Worm (Caenorhabditis elegans) whole organism, young adult: ENCODE results near the gene F15G9.5.

Experiments used
- C06A6.2 ChIP-seq: fragments of 200-800 bp; sonication (Bioruptor generic); conservative IDR thresholded peaks from 2 replicates; pipeline ENCODE4 v1.3.6; 2022; ENCODE audit warnings: missing genetic modification characterization, missing compliant biosample characterization
- F10E7.11 ChIP-seq: sonication (generic microtip); optimal IDR thresholded peaks from 2 replicates; lab custom pipeline; 2017; ENCODE audit warnings: mild to moderate bottlenecking, missing genetic modification characterization, moderate library complexity, missing compliant biosample characterization
- F23B12.7 ChIP-seq: sonication (generic microtip); optimal IDR thresholded peaks from 2 replicates; lab custom pipeline; 2017; ENCODE audit warnings: missing genetic modification characterization, mild to moderate bottlenecking, missing compliant biosample characterization, antibody characterized with exemption, moderate library complexity; ENCODE audit not compliant: insufficient read depth
- F55B11.4 ChIP-seq: sonication (generic microtip); optimal IDR thresholded peaks from 2 replicates; lab custom pipeline; 2016; ENCODE audit warnings: missing compliant biosample characterization, missing genetic modification characterization, borderline replicate concordance; ENCODE audit not compliant: insufficient read depth
- T07F8.4 ChIP-seq: sonication (generic microtip); optimal IDR thresholded peaks from 2 replicates; lab custom pipeline; 2016; ENCODE audit warnings: mild to moderate bottlenecking, missing genetic modification characterization, moderate library complexity, missing compliant biosample characterization
- T26A5.8 ChIP-seq: sonication (generic microtip); optimal IDR thresholded peaks from 2 replicates; lab custom pipeline; 2016; ENCODE audit warnings: missing genetic modification characterization, missing compliant biosample characterization
- Y53F4B.3 ChIP-seq: fragments of 200-800 bp; sonication (Bioruptor generic); IDR thresholded peaks from 2 replicates; pipeline ENCODE4 v1.3.6; 2022; ENCODE audit warnings: missing genetic modification reagents, missing genetic modification characterization, missing compliant biosample characterization
- Y67H2A.10 ChIP-seq: fragments of 200-800 bp; sonication (Bioruptor generic); conservative IDR thresholded peaks from 2 replicates; pipeline ENCODE4 v1.3.6; 2022; ENCODE audit warnings: missing genetic modification reagents, missing genetic modification characterization, missing compliant biosample characterization
- Y79H2A.3 ChIP-seq: fragments of 200-800 bp; sonication (Bioruptor generic); conservative IDR thresholded peaks from 2 replicates; pipeline ENCODE4 v1.3.6; 2022; ENCODE audit warnings: missing genetic modification reagents, missing genetic modification characterization, missing compliant biosample characterization
- ama-1 ChIP-seq, 3 experiments: fragments of 150-350 bp in 1 of 3; sonication (generic microtip) in 2 of 3; optimal IDR thresholded peaks; 2 replicates each; lab custom pipeline; 2014 to 2018; ENCODE audit warnings: missing biosample characterization in 2 of 3, missing genetic modification characterization in 2 of 3, missing genetic modification reagents in 2 of 3
- aptf-2 ChIP-seq: fragments of 200-800 bp; sonication (Bioruptor generic); conservative IDR thresholded peaks from 2 replicates; pipeline ENCODE4 v1.3.6; 2022; ENCODE audit warnings: missing genetic modification reagents, missing genetic modification characterization, missing compliant biosample characterization
- atf-7 ChIP-seq: sonication (generic microtip); optimal IDR thresholded peaks from 2 replicates; lab custom pipeline; 2017; ENCODE audit warnings: mild to moderate bottlenecking, missing genetic modification characterization, missing compliant biosample characterization
- attf-3 ChIP-seq: fragments of 200-800 bp; sonication (Bioruptor generic); conservative IDR thresholded peaks from 2 replicates; pipeline ENCODE4 v1.3.6; 2022; ENCODE audit warnings: missing genetic modification reagents, missing genetic modification characterization, missing compliant biosample characterization
- attf-5 ChIP-seq: fragments of 200-800 bp; sonication (Bioruptor generic); optimal IDR thresholded peaks from 2 replicates; lab custom pipeline; 2018; ENCODE audit warnings: mild to moderate bottlenecking, missing genetic modification characterization, missing compliant biosample characterization
- cebp-1 ChIP-seq, 2 experiments: fragments of 200-800 bp in 1 of 2; sonication (Bioruptor generic) in 1 of 2; sonication (generic microtip) in 1 of 2; IDR thresholded peaks in 1 of 2; optimal IDR thresholded peaks in 1 of 2; 2 replicates each; pipeline versions ENCODE4 v1.3.6 to Lab custom; 2017 to 2022; ENCODE audit warnings: missing compliant biosample characterization in 2 of 2, missing genetic modification characterization in 2 of 2, mild to moderate bottlenecking in 1 of 2, missing genetic modification reagents in 1 of 2, moderate library complexity in 1 of 2
- ceh-100 ChIP-seq: fragments of 200-800 bp; sonication (Bioruptor generic); IDR thresholded peaks from 2 replicates; pipeline ENCODE4 v1.3.6; 2022; ENCODE audit warnings: missing genetic modification reagents, missing genetic modification characterization, missing compliant biosample characterization
- ceh-27 ChIP-seq: fragments of 200-800 bp; sonication (Bioruptor generic); optimal IDR thresholded peaks from 2 replicates; lab custom pipeline; 2018; ENCODE audit warnings: mild to moderate bottlenecking, missing genetic modification characterization, moderate library complexity, missing compliant biosample characterization
- efl-1 ChIP-seq: fragments of 150-350 bp; optimal IDR thresholded peaks from 2 replicates; lab custom pipeline; 2014; ENCODE audit warnings: missing biosample characterization, missing genetic modification reagents, missing genetic modification characterization
- egrh-3 ChIP-seq: fragments of 200-800 bp; sonication (Bioruptor generic); IDR thresholded peaks from 2 replicates; pipeline ENCODE4 v1.3.6; 2022; ENCODE audit warnings: missing genetic modification reagents, missing genetic modification characterization, missing compliant biosample characterization
- gei-17 ChIP-seq: fragments of 200-800 bp; sonication (Bioruptor generic); optimal IDR thresholded peaks from 2 replicates; lab custom pipeline; 2018; ENCODE audit warnings: mild to moderate bottlenecking, missing genetic modification characterization, missing compliant biosample characterization
- hrde-1 ChIP-seq: sonication (generic microtip); optimal IDR thresholded peaks from 2 replicates; lab custom pipeline; 2016; ENCODE audit warnings: missing genetic modification characterization, mild to moderate bottlenecking, missing compliant biosample characterization, moderate library complexity, missing genotype, missing genetic modification reagents, borderline replicate concordance
- let-607 ChIP-seq, 2 experiments: fragments of 200-800 bp in 1 of 2; sonication (Bioruptor generic) in 1 of 2; sonication (generic microtip) in 1 of 2; optimal IDR thresholded peaks; 2 replicates each; lab custom pipeline; 2016 to 2018; ENCODE audit warnings: mild to moderate bottlenecking in 2 of 2, missing compliant biosample characterization in 2 of 2, missing genetic modification characterization in 2 of 2, moderate library complexity in 2 of 2, missing genotype in 1 of 2
- lin-35 ChIP-seq, 3 experiments: fragments of 150-350 bp in 2 of 3; sonication (generic microtip) in 1 of 3; optimal IDR thresholded peaks; 2 replicates each; lab custom pipeline; 2014 to 2018; ENCODE audit warnings: missing biosample characterization in 3 of 3, missing genetic modification characterization in 3 of 3, missing genetic modification reagents in 3 of 3
- lin-54 ChIP-seq: fragments of 200-800 bp; sonication (Bioruptor generic); optimal IDR thresholded peaks from 2 replicates; lab custom pipeline; 2018; ENCODE audit warnings: mild to moderate bottlenecking, missing genetic modification characterization, missing compliant biosample characterization
- mxl-1 ChIP-seq: sonication (generic microtip); optimal IDR thresholded peaks from 2 replicates; lab custom pipeline; 2016; ENCODE audit warnings: missing genetic modification characterization, missing compliant biosample characterization
- nfyb-1 ChIP-seq: fragments of 200-800 bp; sonication (Bioruptor generic); IDR thresholded peaks from 2 replicates; pipeline ENCODE4 v1.3.6; 2022; ENCODE audit warnings: missing genetic modification reagents, missing genetic modification characterization, missing compliant biosample characterization
- nhr-179 ChIP-seq: sonication (generic microtip); optimal IDR thresholded peaks from 2 replicates; lab custom pipeline; 2016; ENCODE audit warnings: mild to moderate bottlenecking, missing genetic modification characterization, missing compliant biosample characterization
- nhr-80 ChIP-seq: sonication (generic microtip); optimal IDR thresholded peaks from 2 replicates; lab custom pipeline; 2016; ENCODE audit warnings: missing genetic modification characterization, missing compliant biosample characterization
- pbrm-1 ChIP-seq: fragments of 200-800 bp; sonication (Bioruptor generic); IDR thresholded peaks from 2 replicates; pipeline ENCODE4 v1.3.6; 2022; ENCODE audit warnings: missing genetic modification reagents, missing genetic modification characterization, missing compliant biosample characterization
- snpc-4 ChIP-seq, 5 experiments: fragments of 150-350 bp in 1 of 5; sonication (generic microtip) in 4 of 5; optimal IDR thresholded peaks; 2 replicates each; lab custom pipeline; 2014 to 2018; ENCODE audit warnings: missing genetic modification characterization in 5 of 5, missing biosample characterization in 3 of 5, antibody characterized with exemption in 2 of 5, mild to moderate bottlenecking in 2 of 5, missing compliant biosample characterization in 2 of 5, missing genotype in 2 of 5, moderate library complexity in 2 of 5, missing genetic modification reagents in 1 of 5
- xnd-1 ChIP-seq: sonication (generic microtip); optimal IDR thresholded peaks from 2 replicates; lab custom pipeline; 2016; ENCODE audit warnings: missing genotype, missing genetic modification reagents, missing genetic modification characterization, missing compliant biosample characterization
- zfh-2 ChIP-seq: fragments of 200-800 bp; sonication (Bioruptor generic); conservative IDR thresholded peaks from 2 replicates; pipeline ENCODE4 v1.3.6; 2022; ENCODE audit warnings: missing genetic modification reagents, missing genetic modification characterization, missing compliant biosample characterization

The F15G9.5 gene

DNA sequence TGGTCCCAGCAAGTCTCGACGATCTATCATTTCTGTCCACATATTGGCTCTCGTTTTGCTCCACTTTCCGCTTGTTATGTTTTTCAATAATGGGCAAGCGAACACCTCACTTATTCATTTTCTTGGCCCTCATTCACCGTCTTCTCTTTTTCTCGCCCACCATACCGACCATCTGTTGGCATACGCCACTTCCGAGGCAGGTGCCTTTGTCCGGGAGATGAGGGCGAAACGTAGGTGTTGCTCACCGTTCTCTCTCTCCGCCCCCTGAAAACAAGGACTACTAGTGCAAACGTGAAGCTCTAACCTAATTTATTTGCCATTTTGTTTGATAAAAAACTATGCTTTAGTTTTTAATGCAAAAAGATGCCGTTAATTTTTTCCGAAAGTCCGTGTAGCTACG, 40.0 kb downstream of the F15G9.5 start:
- TF ChIP-seq nhr-179 (tag; lab: Kevin White, UChicago) = no peak
- no peak for TF ChIP-seq C06A6.2 (GFP tag; lab: Robert Waterston, UW)
- TF ChIP-seq ama-1 (optimal IDR thresholded peaks at IDR 0.05; lab: Kevin White, UChicago) = no peak
- TF ChIP-seq ama-1 (GFP tag; optimal IDR thresholded peaks at IDR 0.05; lab: Kevin White, UChicago) = no peak
- no peak for TF ChIP-seq T07F8.4 (tag; lab: Kevin White, UChicago)
- TF ChIP-seq aptf-2 = no peak
- TF ChIP-seq pbrm-1 (GFP tag; lab: Robert Waterston, UW) = no peak
- no peak for TF ChIP-seq F10E7.11 (tag; lab: Kevin White, UChicago)
- no peak for TF ChIP-seq F55B11.4 (tag; lab: Kevin White, UChicago)
- TF ChIP-seq zfh-2 (GFP tag; lab: Robert Waterston, UW) = no peak
- TF ChIP-seq attf-5 (GFP tag; lab: Kevin White, UChicago) = no peak
- no peak for TF ChIP-seq lin-35 (GFP tag; optimal IDR thresholded peaks at IDR 0.05; lab: Kevin White, UChicago)
- no peak for TF ChIP-seq cebp-1 (GFP tag; IDR thresholded peaks at IDR 0.05; lab: Robert Waterston, UW)
- TF ChIP-seq cebp-1 (tag; optimal IDR thresholded peaks at IDR 0.05; lab: Kevin White, UChicago) = no peak
- no peak for TF ChIP-seq gei-17 (GFP tag; lab: Kevin White, UChicago)
- no peak for TF ChIP-seq atf-7
- no peak for TF ChIP-seq Y67H2A.10 (GFP tag; lab: Robert Waterston, UW)
- no peak for TF ChIP-seq let-607 (tag; optimal IDR thresholded peaks at IDR 0.05; lab: Kevin White, UChicago)
- no peak for TF ChIP-seq mxl-1

DNA sequence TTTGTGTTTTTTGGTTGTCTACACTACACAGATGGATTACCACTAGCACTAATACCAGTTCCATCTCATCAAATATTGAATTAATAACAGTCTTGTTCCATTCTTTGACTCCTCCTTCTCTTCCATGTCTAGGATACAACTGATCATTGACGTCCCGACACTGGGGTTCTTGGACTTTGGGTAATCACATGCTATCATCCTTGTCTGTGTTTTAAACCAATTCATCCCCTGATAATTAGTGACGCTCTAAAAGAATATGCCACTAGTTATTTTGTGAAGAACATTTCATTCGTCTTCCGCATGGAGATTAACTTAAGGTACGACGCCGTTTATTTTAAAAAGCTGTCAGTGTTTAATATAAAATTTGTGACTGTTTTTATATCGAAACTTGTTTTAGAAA, 47.2 kb downstream of the F15G9.5 start, which contains the start of gene npr-18:
Gene npr-18, plus strand, starts transcription at position 301 of the 400 bp plus-strand sequence.
- TF ChIP-seq hrde-1 (tag; lab: Kevin White, UChicago) (no peak), ceh-100 (GFP tag; lab: Robert Waterston, UW) (no peak), egrh-3 (GFP tag; lab: Robert Waterston, UW) (no peak), mxl-1 (no peak), efl-1 (GFP tag; lab: Kevin White, UChicago) (no peak), ceh-27 (GFP tag; lab: Kevin White, UChicago) (no peak), Y79H2A.3 (no peak), T26A5.8 (tag; lab: Kevin White, UChicago) (no peak), xnd-1 (tag; lab: Kevin White, UChicago) (no peak), attf-3 (GFP tag; lab: Robert Waterston, UW) (no peak), F23B12.7 (tag; lab: Kevin White, UChicago) (no peak), attf-5 (GFP tag; lab: Kevin White, UChicago) (no peak), nhr-80 (tag; lab: Kevin White, UChicago) (no peak), nfyb-1 (no peak), lin-54 (no peak), Y53F4B.3 (no peak), snpc-4 (GFP tag; optimal IDR thresholded peaks at IDR 0.05; lab: Kevin White, UChicago) (no peak), snpc-4 (tag; optimal IDR thresholded peaks at IDR 0.05; lab: Kevin White, UChicago) (no peak), T07F8.4 (tag; lab: Kevin White, UChicago) (no peak)
- TF ChIP-seq, all 124 proteins: peak for 0

DNA sequence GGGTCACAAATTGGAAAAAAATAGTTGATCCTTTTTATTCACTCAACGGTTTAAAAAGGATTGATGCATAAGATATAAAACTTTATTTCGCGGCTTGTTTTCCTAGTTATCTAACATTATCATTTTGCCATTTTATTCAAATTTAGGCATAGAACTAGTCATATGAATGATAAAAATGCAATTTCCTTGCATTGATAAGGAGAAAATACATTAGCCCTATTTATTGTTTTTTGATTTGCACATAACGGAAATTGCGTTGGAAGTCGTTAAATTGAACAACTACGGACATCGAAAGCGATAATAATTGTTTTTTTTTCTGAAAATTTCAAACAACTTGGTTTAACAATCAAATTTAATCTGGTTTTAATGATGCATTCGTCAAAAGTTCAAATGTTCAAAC, 50.4 kb downstream of the F15G9.5 start:
- no peak for TF ChIP-seq attf-3 (GFP tag; lab: Robert Waterston, UW)
